Fruit fly (Drosophila melanogaster) whole organism, embryonic: Measurements from ENCODE around the gene Grip91.

Experiments
- Atf-2 ChIP-seq: fragments of 200-800 bp; sonication (Bioruptor generic); optimal IDR thresholded peaks from 2 replicates; lab custom pipeline; 2016; ENCODE audit warnings: missing biosample characterization, missing genetic modification characterization
- CG12155 ChIP-seq: fragments of 200-800 bp; sonication (Bioruptor generic); optimal IDR thresholded peaks from 3 replicates; lab custom pipeline; 2016; ENCODE audit warnings: missing biosample characterization, missing genetic modification characterization
- CG12236 ChIP-seq: fragments of 200-800 bp; sonication (Bioruptor generic); optimal IDR thresholded peaks from 2 replicates; lab custom pipeline; 2016; ENCODE audit warnings: missing biosample characterization, missing genetic modification characterization
- CG7786 ChIP-seq: fragments of 200-800 bp; sonication (Bioruptor generic); optimal IDR thresholded peaks from 2 replicates; lab custom pipeline; 2016; ENCODE audit warnings: missing biosample characterization, missing genetic modification characterization
- fd96Cb ChIP-seq: fragments of 200-800 bp; sonication (Bioruptor generic); optimal IDR thresholded peaks from 2 replicates; lab custom pipeline; 2018; ENCODE audit warnings: missing biosample characterization, mild to moderate bottlenecking, missing genetic modification characterization, moderate library complexity
- nerfin-2 ChIP-seq: fragments of 200-800 bp; sonication (Bioruptor generic); IDR thresholded peaks from 2 replicates; pipeline ENCODE4 v1.3.6; 2022; ENCODE audit warnings: missing biosample characterization, missing genetic modification characterization; ENCODE audit not compliant: partially characterized antibody
- odd ChIP-seq: fragments of 200-800 bp; sonication (Bioruptor generic); optimal IDR thresholded peaks from 2 replicates; lab custom pipeline; 2017; ENCODE audit warnings: missing biosample characterization, mild to moderate bottlenecking, missing genetic modification characterization
- pros ChIP-seq: fragments of 200-800 bp; sonication (Bioruptor generic); optimal IDR thresholded peaks from 3 replicates; lab custom pipeline; 2019; ENCODE audit warnings: missing biosample characterization, mild to moderate bottlenecking, missing genetic modification characterization, moderate library complexity

DNA sequence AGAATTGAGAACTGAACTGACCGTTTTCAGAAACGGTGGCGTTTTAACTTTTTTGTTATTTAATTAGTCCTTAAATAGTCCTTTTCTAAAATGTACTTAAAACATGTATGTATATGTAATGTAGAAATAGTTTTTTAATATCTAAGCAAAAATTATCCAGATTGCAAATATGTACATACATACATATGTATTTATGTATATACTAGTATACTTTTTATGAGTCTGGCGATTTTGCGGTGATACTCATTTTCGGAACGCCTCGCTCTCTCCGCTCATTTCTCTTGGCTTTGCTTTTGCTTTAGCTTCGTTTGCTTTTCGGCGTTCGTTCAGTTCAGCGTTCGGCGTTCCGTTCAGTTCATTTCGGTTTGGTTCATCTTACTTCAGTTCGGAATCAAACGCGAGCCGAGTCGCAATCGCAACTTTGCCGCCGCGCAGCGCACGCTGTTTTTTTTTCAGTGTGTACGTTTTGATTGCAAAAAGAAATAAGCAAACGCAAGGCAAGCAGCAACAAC, 17.9 kb upstream of the Grip91 start, which contains the start of gene rdgB:
- TF ChIP-seq nerfin-2 (GFP tag; lab: Robert Waterston, UW) (no peak), odd (GFP tag; lab: Kevin White, UChicago) (peak; percentile 72), fd96Cb (peak; percentile 82), CG12236 (GFP tag; lab: Kevin White, UChicago) (no peak), Atf-2 (GFP tag; lab: Kevin White, UChicago) (peak; percentile 21), CG7786 (GFP tag; lab: Kevin White, UChicago) (no peak), pros (no peak), CG12155 (GFP tag; lab: Kevin White, UChicago) (peak; percentile 59)
